Worm (Caenorhabditis elegans) whole organism, early embryonic: ENCODE measurements around the gene Y116F11B.17.

Experiments used
- B0310.2 ChIP-seq: sonication (generic microtip); optimal IDR thresholded peaks from 2 replicates; lab custom pipeline; 2016; ENCODE audit warnings: mild to moderate bottlenecking, missing genetic modification characterization, missing compliant biosample characterization
- F13C5.2 ChIP-seq: sonication (generic microtip); optimal IDR thresholded peaks from 2 replicates; lab custom pipeline; 2017; ENCODE audit warnings: mild to moderate bottlenecking, missing genetic modification characterization, inconsistent platforms, missing compliant biosample characterization
- aly-1 ChIP-seq: sonication (generic microtip); optimal IDR thresholded peaks from 2 replicates; lab custom pipeline; 2016; ENCODE audit warnings: missing genetic modification characterization, missing compliant biosample characterization
- ama-1 ChIP-seq: fragments of 150-350 bp; optimal IDR thresholded peaks from 2 replicates; lab custom pipeline; 2014
- ceh-13 ChIP-seq: fragments of 200-800 bp; sonication (Bioruptor generic); optimal IDR thresholded peaks from 2 replicates; lab custom pipeline; 2018; ENCODE audit warnings: mild to moderate bottlenecking, missing genetic modification characterization, missing compliant biosample characterization
- ceh-36 ChIP-seq: sonication (generic microtip); optimal IDR thresholded peaks from 2 replicates; lab custom pipeline; 2016; ENCODE audit warnings: missing genetic modification characterization, inconsistent platforms, missing compliant biosample characterization
- ets-7 ChIP-seq: sonication (generic microtip); optimal IDR thresholded peaks from 2 replicates; lab custom pipeline; 2016; ENCODE audit warnings: missing genotype, missing genetic modification characterization, missing compliant biosample characterization
- flt-1 ChIP-seq: fragments of 200-800 bp; sonication (Bioruptor generic); IDR thresholded peaks from 2 replicates; pipeline ENCODE4 v1.3.6; 2022; ENCODE audit warnings: missing genetic modification characterization, missing compliant biosample characterization
- hmbx-1 ChIP-seq: sonication (generic microtip); optimal IDR thresholded peaks from 2 replicates; lab custom pipeline; 2016; ENCODE audit warnings: mild to moderate bottlenecking, missing genetic modification characterization, missing compliant biosample characterization
- hmg-4 ChIP-seq: fragments of 200-800 bp; sonication (Bioruptor generic); optimal IDR thresholded peaks from 2 replicates; lab custom pipeline; 2018; ENCODE audit warnings: mild to moderate bottlenecking, missing genetic modification characterization, missing compliant biosample characterization
- hnd-1 ChIP-seq: sonication (generic microtip); optimal IDR thresholded peaks from 2 replicates; lab custom pipeline; 2016; ENCODE audit warnings: missing genetic modification characterization, missing compliant biosample characterization
- pes-1 ChIP-seq: fragments of 200-800 bp; sonication (Bioruptor generic); IDR thresholded peaks from 2 replicates; pipeline ENCODE4 v1.3.6; 2022; ENCODE audit warnings: missing genetic modification reagents, missing genetic modification characterization, missing compliant biosample characterization
- scrt-1 ChIP-seq: fragments of 200-800 bp; sonication (Bioruptor generic); IDR thresholded peaks from 2 replicates; pipeline ENCODE4 v1.3.6; 2022; ENCODE audit warnings: missing genetic modification characterization, missing compliant biosample characterization
- sea-1 ChIP-seq: fragments of 200-800 bp; sonication (Bioruptor generic); conservative IDR thresholded peaks from 2 replicates; pipeline ENCODE4 v1.3.6; 2022; ENCODE audit warnings: missing genetic modification characterization, missing compliant biosample characterization
- tbx-11 ChIP-seq: fragments of 200-800 bp; sonication (Bioruptor generic); IDR thresholded peaks from 2 replicates; pipeline ENCODE4 v1.3.6; 2022; ENCODE audit warnings: missing genetic modification characterization, missing compliant biosample characterization
- tbx-37 ChIP-seq: fragments of 200-800 bp; sonication (Bioruptor generic); conservative IDR thresholded peaks from 2 replicates; pipeline ENCODE4 v1.3.6; 2022; ENCODE audit warnings: missing genetic modification reagents, missing genetic modification characterization, missing compliant biosample characterization
- tra-4 ChIP-seq: sonication (generic microtip); optimal IDR thresholded peaks from 2 replicates; lab custom pipeline; 2017; ENCODE audit warnings: missing genetic modification characterization, missing compliant biosample characterization

The Y116F11B.17 gene

DNA sequence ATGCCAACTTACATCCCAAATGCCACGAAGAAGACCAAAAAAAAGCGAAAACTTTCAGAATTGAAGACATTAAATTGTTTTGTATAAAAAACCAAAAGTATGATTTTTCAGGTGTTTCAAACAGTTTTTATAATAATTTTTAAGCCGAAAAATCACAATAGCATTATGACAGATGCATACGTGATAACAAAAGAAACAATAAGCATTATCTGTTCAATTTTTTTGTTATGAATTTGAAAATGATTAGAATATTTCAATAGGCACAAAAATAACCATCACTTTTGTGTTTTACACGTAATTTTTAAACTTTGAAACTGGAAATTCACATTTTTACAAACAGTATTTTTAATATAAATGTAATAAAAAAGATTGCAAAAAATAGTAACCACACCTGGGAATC, at the start of gene Y116F11B.17:
TSS of gene Y116F11B.17 (minus strand) at position 101 of the 400 bp plus-strand sequence.
- TF ChIP-seq scrt-1 (GFP tag; lab: Robert Waterston, UW): no peak
- TF ChIP-seq sea-1 (GFP tag; lab: Robert Waterston, UW): no peak
- TF ChIP-seq ceh-36: no peak
- TF ChIP-seq ceh-13 (GFP tag; lab: Kevin White, UChicago): no peak
- no peak for TF ChIP-seq ama-1 (lab: Kevin White, UChicago)
- no peak for TF ChIP-seq hmbx-1
- TF ChIP-seq ets-7: no peak
- no peak for TF ChIP-seq B0310.2 (tag; lab: Kevin White, UChicago)
- no peak for TF ChIP-seq pes-1 (GFP tag; lab: Robert Waterston, UW)
- TF ChIP-seq aly-1 (tag; lab: Kevin White, UChicago): no peak
- no peak for TF ChIP-seq hnd-1 (tag; lab: Kevin White, UChicago)
- TF ChIP-seq tbx-11 (GFP tag; lab: Robert Waterston, UW): no peak
- TF ChIP-seq F13C5.2 (tag; lab: Kevin White, UChicago): no peak
- TF ChIP-seq hmg-4 (GFP tag; lab: Kevin White, UChicago): no peak
- no peak for TF ChIP-seq flt-1 (GFP tag; lab: Robert Waterston, UW)
- TF ChIP-seq tra-4: no peak

DNA sequence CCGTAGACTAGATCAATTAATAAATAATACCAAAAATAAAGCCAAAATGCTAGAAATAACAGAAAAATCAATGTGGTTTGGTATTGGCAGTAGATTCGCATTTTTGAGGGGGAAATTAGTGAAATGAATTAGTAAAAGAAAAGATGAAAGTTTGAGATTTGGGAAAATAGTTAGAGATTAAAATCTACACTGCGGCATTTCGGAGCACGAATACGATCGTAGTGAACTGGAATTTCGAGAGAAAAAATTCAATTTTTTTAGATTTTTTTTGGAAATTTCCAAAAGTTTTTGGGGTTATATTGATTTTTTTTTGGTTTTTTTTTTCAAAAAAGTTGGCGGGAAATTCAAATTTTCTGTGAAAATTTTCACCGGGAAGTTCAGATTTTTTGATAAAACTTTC, 45.9 kb upstream of the Y116F11B.17 start, which contains the start of gene Y116F11B.9:
TSS of gene Y116F11B.9 (minus strand) at position 101 of the 400 bp plus-strand sequence.
- TF ChIP-seq sea-1 (GFP tag; lab: Robert Waterston, UW): no peak
- no peak for TF ChIP-seq aly-1 (tag; lab: Kevin White, UChicago)
- TF ChIP-seq hnd-1 (tag; lab: Kevin White, UChicago): no peak
- TF ChIP-seq ets-7: no peak
- no peak for TF ChIP-seq tbx-37
- TF ChIP-seq tbx-11 (GFP tag; lab: Robert Waterston, UW): no peak
- no peak for TF ChIP-seq ceh-13 (GFP tag; lab: Kevin White, UChicago)

DNA sequence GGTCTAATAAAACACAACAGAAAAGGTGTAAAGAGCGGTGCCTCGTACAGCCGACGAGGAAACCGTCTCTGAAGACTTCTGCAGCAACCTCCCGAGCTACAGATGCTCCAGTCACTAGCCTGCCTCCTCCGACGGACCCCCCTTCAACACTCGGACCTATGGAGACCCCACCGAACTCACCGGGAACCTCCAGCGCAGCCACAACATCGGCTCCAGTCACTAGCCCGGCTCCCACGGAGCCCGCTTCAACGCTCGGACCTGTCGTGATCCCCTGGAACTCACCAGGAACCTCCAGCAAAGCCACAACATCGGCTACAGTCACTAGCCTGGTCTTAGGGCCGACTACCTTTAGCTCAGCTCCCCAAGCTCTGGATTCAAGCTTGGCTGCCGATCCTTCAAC, 38.2 kb upstream of the Y116F11B.17 start:
- no peak for TF ChIP-seq scrt-1 (GFP tag; lab: Robert Waterston, UW)
- no peak for TF ChIP-seq aly-1 (tag; lab: Kevin White, UChicago)
- TF ChIP-seq B0310.2 (tag; lab: Kevin White, UChicago): no peak
- no peak for TF ChIP-seq pes-1 (GFP tag; lab: Robert Waterston, UW)
- no peak for TF ChIP-seq ets-7
- TF ChIP-seq ceh-13 (GFP tag; lab: Kevin White, UChicago): no peak
- TF ChIP-seq tra-4: no peak
- no peak for TF ChIP-seq tbx-11 (GFP tag; lab: Robert Waterston, UW)
- TF ChIP-seq ceh-36: no peak

DNA sequence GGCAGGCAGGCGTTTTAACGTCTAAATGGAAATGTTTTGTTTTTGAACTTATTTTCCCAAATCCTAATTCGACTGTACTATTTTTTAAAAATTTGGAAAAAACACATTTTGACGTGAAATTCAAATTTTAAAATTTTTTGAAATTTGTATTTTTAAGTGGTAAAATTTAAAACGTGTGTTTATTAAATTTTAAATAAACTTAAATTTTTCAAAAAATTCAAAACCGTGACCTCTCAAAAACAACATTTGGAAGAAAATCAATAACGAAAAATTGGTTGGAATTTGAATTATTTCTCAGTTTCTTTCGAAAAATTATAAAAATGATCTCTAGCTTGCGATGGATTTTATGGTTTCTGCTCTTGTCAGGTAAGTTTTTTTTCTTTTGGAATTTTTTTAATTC, 35.3 kb upstream of the Y116F11B.17 start, which contains the start of gene Y116F11B.8:
TSS of gene Y116F11B.8 (plus strand) at position 301 of the 400 bp plus-strand sequence.
- TF ChIP-seq sea-1 (GFP tag; lab: Robert Waterston, UW): no peak
- TF ChIP-seq hmg-4 (GFP tag; lab: Kevin White, UChicago): no peak
- no peak for TF ChIP-seq tbx-11 (GFP tag; lab: Robert Waterston, UW)
- TF ChIP-seq tra-4: no peak
- TF ChIP-seq tbx-37: no peak
- TF ChIP-seq B0310.2 (tag; lab: Kevin White, UChicago): no peak

DNA sequence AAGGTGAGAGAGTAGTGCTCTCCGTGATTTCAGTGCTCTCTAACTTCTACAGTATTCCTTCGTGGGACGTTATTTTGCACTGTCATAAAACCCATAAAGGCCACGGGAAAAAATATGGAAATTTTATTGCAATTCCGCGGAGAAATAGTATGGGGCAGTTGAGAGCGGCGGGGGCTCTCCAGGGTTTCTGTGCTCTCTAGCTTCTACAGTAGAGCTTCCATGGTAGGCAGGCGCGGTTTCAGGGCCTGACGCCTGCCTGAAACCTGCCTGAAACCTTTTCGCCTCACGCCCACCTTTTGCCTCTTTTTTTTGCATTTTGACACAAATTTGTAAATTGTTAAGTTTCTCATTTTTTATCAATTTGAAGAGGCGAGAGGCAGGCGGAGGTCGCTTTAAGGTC, 34.9 kb upstream of the Y116F11B.17 start:
- TF ChIP-seq ets-7 (no peak), ceh-13 (GFP tag; lab: Kevin White, UChicago) (no peak), hmbx-1 (no peak), F13C5.2 (tag; lab: Kevin White, UChicago) (no peak), ceh-36 (no peak), aly-1 (tag; lab: Kevin White, UChicago) (no peak), sea-1 (GFP tag; lab: Robert Waterston, UW) (no peak), hmg-4 (GFP tag; lab: Kevin White, UChicago) (no peak), flt-1 (GFP tag; lab: Robert Waterston, UW) (no peak), tbx-11 (GFP tag; lab: Robert Waterston, UW) (no peak), pes-1 (GFP tag; lab: Robert Waterston, UW) (no peak), hnd-1 (tag; lab: Kevin White, UChicago) (no peak), scrt-1 (GFP tag; lab: Robert Waterston, UW) (no peak), tra-4 (no peak), tbx-37 (no peak), ama-1 (lab: Kevin White, UChicago) (no peak)

DNA sequence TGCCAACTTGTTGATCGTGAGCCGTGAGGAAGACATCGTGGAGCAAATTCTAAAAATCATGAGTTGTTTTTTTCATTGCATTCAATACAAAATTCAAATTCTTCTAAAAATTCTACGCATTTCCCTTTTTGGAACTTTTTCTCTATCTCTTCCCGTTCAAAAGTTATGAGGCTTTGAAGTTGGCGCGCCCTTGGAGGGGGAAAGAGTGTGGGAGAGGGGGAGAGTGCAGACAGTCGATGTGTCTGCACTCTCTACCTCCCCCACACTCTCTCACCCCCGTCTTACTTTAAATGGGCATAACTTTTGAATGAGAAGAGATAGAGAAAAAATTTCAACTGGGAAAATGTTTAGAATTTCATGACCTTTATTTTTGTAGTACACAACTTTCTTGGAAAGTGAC, 34.3 kb upstream of the Y116F11B.17 start:
- TF ChIP-seq sea-1 (GFP tag; lab: Robert Waterston, UW) (no peak), ceh-36 (no peak), ceh-13 (GFP tag; lab: Kevin White, UChicago) (no peak), scrt-1 (GFP tag; lab: Robert Waterston, UW) (no peak), tbx-11 (GFP tag; lab: Robert Waterston, UW) (no peak), B0310.2 (tag; lab: Kevin White, UChicago) (no peak), tbx-37 (no peak), ets-7 (no peak), pes-1 (GFP tag; lab: Robert Waterston, UW) (no peak), flt-1 (GFP tag; lab: Robert Waterston, UW) (no peak), tra-4 (no peak), hnd-1 (tag; lab: Kevin White, UChicago) (no peak), hmbx-1 (no peak), hmg-4 (GFP tag; lab: Kevin White, UChicago) (no peak), F13C5.2 (tag; lab: Kevin White, UChicago) (no peak)

DNA sequence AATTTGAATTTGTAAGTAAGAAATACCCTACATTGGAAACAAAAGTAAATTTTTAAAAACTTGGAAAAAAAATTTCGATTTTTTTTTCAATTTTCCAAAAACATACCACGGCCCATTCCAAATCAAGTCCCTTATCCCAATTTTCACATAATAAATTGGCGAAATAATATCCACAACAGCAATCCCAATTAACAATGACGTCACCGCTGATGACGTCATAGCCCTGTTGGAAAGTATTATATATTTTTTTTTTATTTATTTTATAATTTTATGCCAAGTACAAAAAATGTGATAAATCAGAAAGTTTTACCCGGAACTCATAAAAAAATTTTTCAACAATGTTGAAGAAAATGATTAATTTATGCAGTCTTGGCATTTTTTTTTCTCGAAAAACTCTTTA, 31.6 kb upstream of the Y116F11B.17 start:
- TF ChIP-seq pes-1 (GFP tag; lab: Robert Waterston, UW): no peak
- no peak for TF ChIP-seq ets-7
- TF ChIP-seq tbx-11 (GFP tag; lab: Robert Waterston, UW): no peak

DNA sequence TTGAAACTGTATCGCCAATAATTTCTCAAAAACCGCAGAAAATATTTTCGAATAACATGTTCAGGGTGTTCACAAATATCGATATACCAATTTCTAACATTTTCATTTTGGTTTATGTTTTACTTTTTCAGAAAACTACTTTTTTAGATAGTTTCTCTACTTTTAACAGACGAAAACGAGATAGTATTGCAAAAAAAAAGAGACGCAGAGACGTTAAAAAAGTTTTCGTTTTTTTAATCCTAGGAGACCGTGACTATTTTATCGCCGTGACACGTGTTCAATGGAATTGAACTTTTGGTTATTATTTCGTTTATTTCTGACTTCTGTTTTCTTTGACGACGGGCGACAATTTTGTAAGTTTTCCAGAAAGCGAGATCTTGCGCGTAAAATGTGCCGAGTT, 26.0 kb upstream of the Y116F11B.17 start, which contains the start of gene Y116F11B.7:
TSS of gene Y116F11B.7 (plus strand) at position 301 of the 400 bp plus-strand sequence.
- TF ChIP-seq ama-1 (lab: Kevin White, UChicago) (no peak), ceh-36 (no peak), flt-1 (GFP tag; lab: Robert Waterston, UW) (no peak), tra-4 (no peak), B0310.2 (tag; lab: Kevin White, UChicago) (no peak), pes-1 (GFP tag; lab: Robert Waterston, UW) (no peak), aly-1 (tag; lab: Kevin White, UChicago) (no peak), hnd-1 (tag; lab: Kevin White, UChicago) (no peak), hmg-4 (GFP tag; lab: Kevin White, UChicago) (no peak), sea-1 (GFP tag; lab: Robert Waterston, UW) (no peak), ceh-13 (GFP tag; lab: Kevin White, UChicago) (no peak), ets-7 (no peak), tbx-37 (no peak), tbx-11 (GFP tag; lab: Robert Waterston, UW) (no peak), scrt-1 (GFP tag; lab: Robert Waterston, UW) (no peak), F13C5.2 (tag; lab: Kevin White, UChicago) (no peak), hmbx-1 (no peak)
